Fruit fly (Drosophila melanogaster): ENCODE results near the gene CG44476.
A peak's percentile ranks its signal among the peaks of the same experiment; 100 is the strongest.

The CG44476 gene

dm6 chr2L:18147511-18148072, 34.6 kb upstream of the CG44476 start:
- no peak for TF ChIP-seq Snoo (tag; optimal IDR thresholded peaks at IDR 0.05)
- TF ChIP-seq CG4496 (GFP tag; IDR thresholded peaks at IDR 0.05) = no peak
- no peak for TF ChIP-seq CG9948 (tag; optimal IDR thresholded peaks at IDR 0.05)
- TF ChIP-seq Pif1B (GFP tag; optimal IDR thresholded peaks at IDR 0.05) = no peak
- TF ChIP-seq Ets98B (GFP tag; IDR thresholded peaks at IDR 0.05) = no peak
- TF ChIP-seq CG32121 (GFP tag; IDR thresholded peaks at IDR 0.05) = no peak
- no peak for TF ChIP-seq Pif1A (GFP tag; optimal IDR thresholded peaks at IDR 0.05)
- TF ChIP-seq CG15710 (tag; optimal IDR thresholded peaks at IDR 0.05) = no peak
- no peak for TF ChIP-seq CG8159 (tag; optimal IDR thresholded peaks at IDR 0.05)

dm6 chr2L:18146618-18147099, 33.7 kb upstream of the CG44476 start:
- TF ChIP-seq CG13204 (GFP tag; optimal IDR thresholded peaks at IDR 0.05) (no peak), D1 (tag; optimal IDR thresholded peaks at IDR 0.05) (peak; percentile 8), CG8159 (tag; optimal IDR thresholded peaks at IDR 0.05) (peak; percentile 78), gl (tag; optimal IDR thresholded peaks at IDR 0.05) (no peak), CG14655 (GFP tag; optimal IDR thresholded peaks at IDR 0.05) (peak; percentile 66), CG34367 (tag; optimal IDR thresholded peaks at IDR 0.05) (peak; percentile 17), CG17806 (tag; optimal IDR thresholded peaks at IDR 0.05) (peak; percentile 42), CG10348 (GFP tag; IDR thresholded peaks at IDR 0.05) (peak; percentile 30; the same call in 1 of the 2 replicates), EcR (GFP tag; optimal IDR thresholded peaks at IDR 0.05) (peak; percentile 19), CG32121 (GFP tag; IDR thresholded peaks at IDR 0.05) (0 out of 2 replicates have a peak, but pooled peaks have one; percentile 32), CG9948 (tag; optimal IDR thresholded peaks at IDR 0.05) (peak; percentile 60), Ets98B (GFP tag; IDR thresholded peaks at IDR 0.05) (peak; percentile 15), rn (GFP tag; IDR thresholded peaks at IDR 0.05) (no peak), Snoo (tag; optimal IDR thresholded peaks at IDR 0.05) (no peak), fd96Ca (GFP tag; IDR thresholded peaks at IDR 0.05) (no peak), Pif1A (GFP tag; optimal IDR thresholded peaks at IDR 0.05) (peak; percentile 70), CG12605 (GFP tag; IDR thresholded peaks at IDR 0.05) (no peak), CG15710 (tag; optimal IDR thresholded peaks at IDR 0.05) (peak; percentile 77), CG4496 (GFP tag; IDR thresholded peaks at IDR 0.05) (no peak; the same call in 2 of the 3 replicates), CG8301 (tag; optimal IDR thresholded peaks at IDR 0.05) (peak; percentile 60), Pif1B (GFP tag; optimal IDR thresholded peaks at IDR 0.05) (peak; percentile 60)

DNA sequence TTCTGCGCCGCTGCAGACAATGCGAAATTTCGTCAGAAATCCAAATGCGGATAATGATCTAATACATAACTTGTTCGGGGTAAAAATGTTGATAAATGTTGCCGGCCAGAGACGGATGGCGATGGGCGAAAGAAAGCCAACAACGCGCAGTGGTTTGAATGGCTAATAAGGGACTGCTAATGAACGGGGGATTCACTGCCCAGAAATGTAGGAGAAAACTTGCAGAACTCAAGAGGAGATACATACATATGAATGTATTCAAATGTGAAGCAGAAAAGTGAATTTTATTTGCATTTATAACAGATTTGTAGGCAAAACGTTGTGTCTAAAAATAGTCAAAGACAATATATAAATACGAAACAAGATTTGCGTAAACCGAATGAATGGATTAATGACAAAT, 32.8 kb upstream of the CG44476 start:
- no peak for TF ChIP-seq gl (tag; optimal IDR thresholded peaks at IDR 0.05)
- no peak for TF ChIP-seq CG13204 (GFP tag; optimal IDR thresholded peaks at IDR 0.05)
- TF ChIP-seq CG17806 (tag; optimal IDR thresholded peaks at IDR 0.05) = no peak
- no peak for TF ChIP-seq Pif1A (GFP tag; optimal IDR thresholded peaks at IDR 0.05)

dm6 chr2L:18145253-18145652, 32.3 kb upstream of the CG44476 start:
- TF ChIP-seq EcR (GFP tag; optimal IDR thresholded peaks at IDR 0.05) (peak; percentile 66), Snoo (tag; optimal IDR thresholded peaks at IDR 0.05) (peak; percentile 93), CG4496 (GFP tag; IDR thresholded peaks at IDR 0.05) (peak; percentile 93), CG32121 (GFP tag; IDR thresholded peaks at IDR 0.05) (peak; percentile 78), CG34367 (tag; optimal IDR thresholded peaks at IDR 0.05) (peak; percentile 88), CG13204 (GFP tag; optimal IDR thresholded peaks at IDR 0.05) (peak; percentile 79), D1 (tag; optimal IDR thresholded peaks at IDR 0.05) (peak; percentile 62), gl (tag; optimal IDR thresholded peaks at IDR 0.05) (peak; percentile 74), CG9948 (tag; optimal IDR thresholded peaks at IDR 0.05) (peak; percentile 87), CG17806 (tag; optimal IDR thresholded peaks at IDR 0.05) (peak; percentile 88), CG12605 (GFP tag; IDR thresholded peaks at IDR 0.05) (peak; percentile 87), CG15710 (tag; optimal IDR thresholded peaks at IDR 0.05) (peak; percentile 93), CG14655 (GFP tag; optimal IDR thresholded peaks at IDR 0.05) (peak; percentile 79), Pif1B (GFP tag; optimal IDR thresholded peaks at IDR 0.05) (peak; percentile 90), fd96Ca (GFP tag; IDR thresholded peaks at IDR 0.05) (peak; percentile 90), CG10348 (GFP tag; IDR thresholded peaks at IDR 0.05) (no peak), Pif1A (GFP tag; optimal IDR thresholded peaks at IDR 0.05) (peak; percentile 93), rn (GFP tag; IDR thresholded peaks at IDR 0.05) (peak; percentile 73), CG8159 (tag; optimal IDR thresholded peaks at IDR 0.05) (peak; percentile 92), CG8301 (tag; optimal IDR thresholded peaks at IDR 0.05) (peak; percentile 70), Ets98B (GFP tag; IDR thresholded peaks at IDR 0.05) (peak; percentile 78)

- TF ChIP-seq CG8301 (tag; optimal IDR thresholded peaks at IDR 0.05) = no peak
- no peak for TF ChIP-seq CG4496 (GFP tag; IDR thresholded peaks at IDR 0.05)
- no peak for TF ChIP-seq gl (tag; optimal IDR thresholded peaks at IDR 0.05)
- no peak for TF ChIP-seq D1 (tag; optimal IDR thresholded peaks at IDR 0.05)
- no peak for TF ChIP-seq fd96Ca (GFP tag; IDR thresholded peaks at IDR 0.05)
- TF ChIP-seq EcR (GFP tag; optimal IDR thresholded peaks at IDR 0.05) = no peak
- TF ChIP-seq CG10348 (GFP tag; IDR thresholded peaks at IDR 0.05) = no peak
Observed at dm6 chr2L:18144268-18144834, 31.4 kb upstream of the CG44476 start.

DNA sequence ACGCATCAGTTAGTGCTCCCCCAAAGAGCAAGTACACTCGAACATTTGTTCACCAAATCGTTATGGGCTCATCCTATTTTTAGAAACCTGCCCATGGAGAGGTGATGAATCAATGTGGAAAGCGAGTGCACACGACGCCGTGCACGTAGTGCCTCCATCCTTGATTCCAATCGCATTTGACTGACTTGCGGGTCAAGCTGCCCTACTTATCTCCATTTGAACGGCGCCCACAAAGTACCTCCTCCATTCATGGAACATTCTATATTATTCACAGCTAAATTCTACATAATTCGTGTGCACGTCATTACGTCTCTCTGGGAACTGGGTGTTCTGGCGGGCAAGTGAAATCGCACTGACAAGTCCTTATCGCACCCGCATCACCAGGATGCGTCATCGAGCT, 30.2 kb upstream of the CG44476 start:
- TF ChIP-seq rn (GFP tag; IDR thresholded peaks at IDR 0.05) (no peak), fd96Ca (GFP tag; IDR thresholded peaks at IDR 0.05) (no peak), CG8159 (tag; optimal IDR thresholded peaks at IDR 0.05) (no peak), Ets98B (GFP tag; IDR thresholded peaks at IDR 0.05) (no peak), Snoo (tag; optimal IDR thresholded peaks at IDR 0.05) (no peak), Pif1A (GFP tag; optimal IDR thresholded peaks at IDR 0.05) (no peak), gl (tag; optimal IDR thresholded peaks at IDR 0.05) (no peak), CG34367 (tag; optimal IDR thresholded peaks at IDR 0.05) (no peak), CG15710 (tag; optimal IDR thresholded peaks at IDR 0.05) (no peak), CG12605 (GFP tag; IDR thresholded peaks at IDR 0.05) (no peak), CG13204 (GFP tag; optimal IDR thresholded peaks at IDR 0.05) (no peak), EcR (GFP tag; optimal IDR thresholded peaks at IDR 0.05) (no peak), Pif1B (GFP tag; optimal IDR thresholded peaks at IDR 0.05) (no peak), CG32121 (GFP tag; IDR thresholded peaks at IDR 0.05) (no peak), D1 (tag; optimal IDR thresholded peaks at IDR 0.05) (no peak), CG17806 (tag; optimal IDR thresholded peaks at IDR 0.05) (no peak), CG14655 (GFP tag; optimal IDR thresholded peaks at IDR 0.05) (no peak)

Measured in whole organism, pupa.